Worm (Caenorhabditis elegans) whole organism, L4/young adult: Measurements from ENCODE around the gene Y39B6A.33.

Source experiments
- W03F9.2 ChIP-seq: fragments of 150-350 bp; optimal IDR thresholded peaks from 2 replicates; lab custom pipeline; 2014; ENCODE audit warnings: missing biosample characterization, missing genetic modification characterization
- him-1 ChIP-seq: sonication (generic microtip); optimal IDR thresholded peaks from 2 replicates; lab custom pipeline; 2016; ENCODE audit warnings: missing genotype, missing genetic modification reagents, missing genetic modification characterization, missing compliant biosample characterization

DNA sequence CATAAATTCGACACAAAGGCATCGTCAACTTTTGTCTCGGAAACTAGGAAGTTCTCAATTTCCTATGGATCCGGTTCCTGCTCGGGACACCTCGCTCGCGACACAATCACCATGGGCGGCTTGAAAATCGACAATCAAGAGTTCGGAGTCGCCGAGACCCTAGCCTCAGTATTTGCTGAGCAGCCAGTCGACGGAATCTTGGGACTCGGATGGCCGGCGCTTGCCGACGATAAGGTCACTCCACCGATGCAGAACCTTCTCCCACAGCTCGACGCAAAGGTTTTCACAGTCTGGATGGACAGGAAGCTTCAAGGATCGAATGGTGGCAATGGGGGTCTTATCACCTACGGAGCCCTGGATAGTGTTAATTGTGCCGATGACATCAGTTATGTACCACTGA lies 45.7 kb downstream of the Y39B6A.33 start:
- no peak for TF ChIP-seq him-1 (tag; lab: Kevin White, UChicago)
- TF ChIP-seq W03F9.2 (tag; lab: Kevin White, UChicago) = no peak
